In the genomic region with DNA sequence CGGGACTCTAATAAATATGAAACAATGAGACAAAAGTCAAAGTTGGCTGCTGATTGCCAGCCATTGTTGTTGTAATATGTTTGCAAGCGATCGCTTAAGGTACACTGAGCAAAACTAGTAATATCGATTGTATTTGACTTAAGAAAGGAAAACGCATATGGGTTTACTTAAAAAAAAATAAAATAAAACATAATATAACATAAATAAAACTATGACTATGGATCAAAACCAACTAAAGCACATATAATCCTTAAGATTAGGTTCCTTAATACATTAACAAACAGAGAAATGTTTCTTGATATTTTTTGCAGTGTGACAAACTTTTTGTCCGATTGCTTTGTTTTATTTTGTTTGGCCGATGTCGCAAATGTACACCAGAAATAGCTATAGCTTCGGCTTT, we compare ENCODE assay signal across 2 fruit fly cellular contexts.
TF ChIP-seq lines count a peak whose summit lies in the region.

No protein-coding gene starts in this region.

- no peak for TF ChIP-seq CTCF in whole organism, embryonic (GFP tag; optimal IDR thresholded peaks at IDR 0.05; lab: Kevin White, UChicago)

TF ChIP-seq in whole organism, embryonic, 481 proteins besides CTCF, POLR2A, EP300 and RAD21:
- TF ChIP-seq hth (optimal IDR thresholded peaks at IDR 0.05; lab: Kevin White, UChicago) (no peak), Nf-YB (GFP tag; optimal IDR thresholded peaks at IDR 0.05; lab: Kevin White, UChicago) (no peak), Drgx (GFP tag; IDR thresholded peaks at IDR 0.05; lab: Robert Waterston, UW) (peak; percentile 29; the same call in 1 of the 2 replicates), zf30C (GFP tag; optimal IDR thresholded peaks at IDR 0.05; lab: Kevin White, UChicago) (no peak)

TF ChIP-seq in whole organism, prepupa, 60 proteins besides CTCF, POLR2A, EP300 and RAD21:
- TF ChIP-seq Hr38 (GFP tag; optimal IDR thresholded peaks at IDR 0.05; lab: Kevin White, UChicago) (no peak), CG6163 (GFP tag; IDR thresholded peaks at IDR 0.05; lab: Robert Waterston, UW) (no peak), CG31627 (GFP tag; optimal IDR thresholded peaks at IDR 0.05; lab: Kevin White, UChicago) (no peak), Sox102F (GFP tag; optimal IDR thresholded peaks at IDR 0.05; lab: Kevin White, UChicago) (no peak), Eip78C (GFP tag; lab: Kevin White, UChicago) (peak; percentile 41), CG32006 (GFP tag; optimal IDR thresholded peaks at IDR 0.05; lab: Kevin White, UChicago) (peak; percentile 2), CG8119 (GFP tag; IDR thresholded peaks at IDR 0.05; lab: Robert Waterston, UW) (peak; percentile 58), dac (GFP tag; optimal IDR thresholded peaks at IDR 0.05; lab: Kevin White, UChicago) (no peak), Hr4 (GFP tag; optimal IDR thresholded peaks at IDR 0.05; lab: Kevin White, UChicago) (peak; percentile 36), Sox15 (GFP tag; optimal IDR thresholded peaks at IDR 0.05; lab: Kevin White, UChicago) (no peak), CG34406 (GFP tag; optimal IDR thresholded peaks at IDR 0.05; lab: Kevin White, UChicago) (no peak), CG6276 (GFP tag; optimal IDR thresholded peaks at IDR 0.05; lab: Kevin White, UChicago) (peak; percentile 61), CG15336 (GFP tag; IDR thresholded peaks at IDR 0.05; lab: Robert Waterston, UW) (0 out of 2 replicates have a peak, but pooled peaks have one; percentile 27), pdm3 (GFP tag; optimal IDR thresholded peaks at IDR 0.05; lab: Kevin White, UChicago) (no peak)
